Worm (Caenorhabditis elegans): Measurements from ENCODE around the gene cln-3.1.

Gene cln-3.1

ce11 chrV:11250735-11251134, 14.7 kb downstream of the cln-3.1 start, which contains the start of gene T19B10.12 (continued):
- TF ChIP-seq snpc-4 (GFP tag; optimal IDR thresholded peaks at IDR 0.05) (no peak), snpc-4 (tag; optimal IDR thresholded peaks at IDR 0.05) (no peak), ceh-40 (GFP tag; IDR thresholded peaks at IDR 0.05) (no peak), ama-1 (optimal IDR thresholded peaks at IDR 0.05) (no peak), ama-1 (GFP tag; optimal IDR thresholded peaks at IDR 0.05) (no peak), athp-1 (tag; optimal IDR thresholded peaks at IDR 0.05) (no peak), efl-1 (GFP tag; optimal IDR thresholded peaks at IDR 0.05) (no peak), lsl-1 (GFP tag; optimal IDR thresholded peaks at IDR 0.05) (no peak), chd-7 (tag; optimal IDR thresholded peaks at IDR 0.05) (no peak)

ce11 chrV:11247846-11248245, 17.6 kb downstream of the cln-3.1 start, which contains the start of gene mam-4:
mam-4 (plus strand) TSS chrV:11248146.
- TF ChIP-seq lin-35 (GFP tag; optimal IDR thresholded peaks at IDR 0.05) (no peak), snpc-3.4 (tag; optimal IDR thresholded peaks at IDR 0.05) (no peak), aptf-3 (GFP tag; IDR thresholded peaks at IDR 0.05) (no peak), F55B11.4 (tag; optimal IDR thresholded peaks at IDR 0.05; ENCODE audit: borderline replicate concordance, insufficient read depth) (no peak), F10E7.11 (tag; optimal IDR thresholded peaks at IDR 0.05) (no peak), lir-1 (GFP tag; conservative IDR thresholded peaks at IDR 0.05) (no peak)

- TF ChIP-seq nhr-80 (tag; optimal IDR thresholded peaks at IDR 0.05) (no peak), ztf-3 (GFP tag; optimal IDR thresholded peaks at IDR 0.05) (no peak), T07F8.4 (tag; optimal IDR thresholded peaks at IDR 0.05) (no peak), snpc-1.3 (tag; optimal IDR thresholded peaks at IDR 0.05; ENCODE audit: insufficient read depth) (no peak), hmg-20 (GFP tag; IDR thresholded peaks at IDR 0.05) (no peak)
These were observed 20.4 kb downstream of the cln-3.1 start for ce11 chrV:11245029-11245428.

ce11 chrV:11244539-11244938, 20.9 kb downstream of the cln-3.1 start, which contains the start of gene mxl-1:
mxl-1 (plus strand) TSS chrV:11244839.
- TF ChIP-seq ceh-100 (GFP tag; IDR thresholded peaks at IDR 0.05) (no peak), T26A5.8 (tag; optimal IDR thresholded peaks at IDR 0.05) (no peak), F39B2.1 (GFP tag; IDR thresholded peaks at IDR 0.05) (no peak), Y79H2A.3 (GFP tag; conservative IDR thresholded peaks at IDR 0.05) (no peak), ama-1 (optimal IDR thresholded peaks at IDR 0.05) (no peak), ama-1 (GFP tag; optimal IDR thresholded peaks at IDR 0.05) (no peak), snpc-4 (GFP tag; optimal IDR thresholded peaks at IDR 0.05) (no peak), snpc-4 (tag; optimal IDR thresholded peaks at IDR 0.05) (no peak), bed-2 (GFP tag; IDR thresholded peaks at IDR 0.05) (no peak), Y53G8AR.9 (GFP tag; conservative IDR thresholded peaks at IDR 0.05) (no peak), tlf-1 (GFP tag; optimal IDR thresholded peaks at IDR 0.05) (no peak), B0261.1 (tag; optimal IDR thresholded peaks at IDR 0.05) (no peak), B0336.3 (GFP tag; IDR thresholded peaks at IDR 0.05) (no peak), somi-1 (GFP tag; optimal IDR thresholded peaks at IDR 0.05) (no peak), F23B12.7 (tag; optimal IDR thresholded peaks at IDR 0.05; ENCODE audit: insufficient read depth) (no peak), hmg-20 (GFP tag; IDR thresholded peaks at IDR 0.05) (no peak), repo-1 (tag; optimal IDR thresholded peaks at IDR 0.05) (no peak), hmg-1.2 (GFP tag; IDR thresholded peaks at IDR 0.05) (no peak)

- no peak for TF ChIP-seq lin-40 (tag; optimal IDR thresholded peaks at IDR 0.05)
- no peak for TF ChIP-seq madf-3 (GFP tag; IDR thresholded peaks at IDR 0.05)
- TF ChIP-seq mel-28 (tag; optimal IDR thresholded peaks at IDR 0.05; ENCODE audit: borderline replicate concordance) = no peak
- TF ChIP-seq dpl-1 (GFP tag; optimal IDR thresholded peaks at IDR 0.05) = no peak
- TF ChIP-seq ceh-79 (tag; optimal IDR thresholded peaks at IDR 0.05) = no peak
- TF ChIP-seq tbp1 (GFP tag; optimal IDR thresholded peaks at IDR 0.05) = no peak
- TF ChIP-seq pbrm-1 (GFP tag; IDR thresholded peaks at IDR 0.05) = no peak
- no peak for TF ChIP-seq ama-1 (optimal IDR thresholded peaks at IDR 0.05)
- no peak for TF ChIP-seq ama-1 (GFP tag; optimal IDR thresholded peaks at IDR 0.05)
- TF ChIP-seq mes-4 (tag; optimal IDR thresholded peaks at IDR 0.05) = no peak
- TF ChIP-seq nhr-120 (GFP tag; IDR thresholded peaks at IDR 0.05) = no peak
- no peak for TF ChIP-seq sptf-2 (GFP tag; optimal IDR thresholded peaks at IDR 0.05)
- TF ChIP-seq F10E7.11 (tag; optimal IDR thresholded peaks at IDR 0.05) = no peak
- TF ChIP-seq die-1 (tag; optimal IDR thresholded peaks at IDR 0.05) = no peak
- TF ChIP-seq fkh-3 (tag; optimal IDR thresholded peaks at IDR 0.05) = no peak
These were observed 23.9 kb downstream of the cln-3.1 start, which contains the start of gene pgap-1 for ce11 chrV:11241580-11241979. pgap-1 (plus strand) TSS chrV:11241880.

All from whole organism, young adult.